Fruit fly (Drosophila melanogaster) whole organism, wandering third instar larva: ENCODE measurements around the gene lqfR.

Experiments
- Abd-B ChIP-seq: fragments of >200 bp; optimal IDR thresholded peaks from 2 replicates; lab custom pipeline; 2017; ENCODE audit warnings: missing biosample characterization, missing genetic modification characterization
- CG32264 ChIP-seq: fragments of 200-800 bp; sonication (Bioruptor generic); optimal IDR thresholded peaks from 2 replicates; lab custom pipeline; 2016; ENCODE audit warnings: missing biosample characterization, missing genetic modification characterization
- CG9705 ChIP-seq: fragments of 200-800 bp; sonication (Bioruptor generic); optimal IDR thresholded peaks from 2 replicates; lab custom pipeline; 2018; ENCODE audit warnings: missing biosample characterization, mild to moderate bottlenecking, missing genetic modification characterization
- CrebA ChIP-seq: fragments of 200-800 bp; sonication (Bioruptor generic); optimal IDR thresholded peaks from 2 replicates; lab custom pipeline; 2016; ENCODE audit warnings: missing biosample characterization, mild to moderate bottlenecking, missing genetic modification characterization, borderline replicate concordance
- Dif ChIP-seq: fragments of 200-275, 200-300 bp; sonication (Bioruptor generic); optimal IDR thresholded peaks from 2 replicates; lab custom pipeline; 2018; ENCODE audit warnings: missing biosample characterization, missing genetic modification characterization; ENCODE audit not compliant: partially characterized antibody
- GATAd ChIP-seq: sonication (Bioruptor generic); optimal IDR thresholded peaks from 2 replicates; lab custom pipeline; 2016; ENCODE audit warnings: missing biosample characterization, missing genetic modification characterization
- HLH106 ChIP-seq: fragments of 200-800 bp; optimal IDR thresholded peaks from 3 replicates; lab custom pipeline; 2019; ENCODE audit warnings: missing biosample characterization, mild to moderate bottlenecking, missing genetic modification characterization, moderate library complexity
- Hnf4 ChIP-seq: fragments of 200-800 bp; sonication (Bioruptor generic); optimal IDR thresholded peaks from 2 replicates; lab custom pipeline; 2016; ENCODE audit warnings: missing biosample characterization, mild to moderate bottlenecking, missing genetic modification characterization
- Hr78 ChIP-seq: fragments of >200 bp; optimal IDR thresholded peaks from 2 replicates; lab custom pipeline; 2017; ENCODE audit warnings: missing biosample characterization, missing genetic modification characterization
- Hr83 ChIP-seq: fragments of 200-300 bp; sonication (Bioruptor generic); optimal IDR thresholded peaks from 2 replicates; lab custom pipeline; 2016; ENCODE audit warnings: missing biosample characterization, mild to moderate bottlenecking, missing genetic modification characterization, moderate library complexity; ENCODE audit not compliant: poor library complexity, severe bottlenecking
- Jra ChIP-seq: sonication (Bioruptor generic); optimal IDR thresholded peaks from 2 replicates; lab custom pipeline; 2016; ENCODE audit warnings: missing biosample characterization, missing genetic modification characterization
- Mio ChIP-seq: sonication (Bioruptor generic); optimal IDR thresholded peaks from 2 replicates; lab custom pipeline; 2016; ENCODE audit warnings: missing biosample characterization, missing genetic modification characterization
- Myc ChIP-seq: fragments of >200 bp; optimal IDR thresholded peaks from 2 replicates; lab custom pipeline; 2017
- N ChIP-seq: fragments of >200 bp; optimal IDR thresholded peaks from 2 replicates; lab custom pipeline; 2018; ENCODE audit warnings: missing biosample characterization, missing external identifiers, missing genetic modification characterization
- OdsH ChIP-seq: fragments of 200-800 bp; sonication (Bioruptor generic); optimal IDR thresholded peaks from 2 replicates; lab custom pipeline; 2016; ENCODE audit warnings: missing biosample characterization, mild to moderate bottlenecking, missing genetic modification characterization
- Rel ChIP-seq, 2 experiments: fragments of 200-800 bp; sonication (Bioruptor generic) in 1 of 2; optimal IDR thresholded peaks; 2 replicates in 1 of 2; 3 replicates in 1 of 2; lab custom pipeline; 2016 to 2019; ENCODE audit warnings: mild to moderate bottlenecking in 2 of 2, missing biosample characterization in 2 of 2, missing genetic modification characterization in 2 of 2, moderate library complexity in 1 of 2
- Sp1 ChIP-seq: fragments of 200-800 bp; sonication (Bioruptor generic); optimal IDR thresholded peaks from 3 replicates; lab custom pipeline; 2019; ENCODE audit warnings: missing biosample characterization, mild to moderate bottlenecking, missing genetic modification characterization, moderate library complexity
- Vsx2 ChIP-seq: fragments of 200-300, 225-300 bp; sonication (Bioruptor generic); optimal IDR thresholded peaks from 2 replicates; lab custom pipeline; 2018; ENCODE audit warnings: missing biosample characterization, missing genetic modification characterization; ENCODE audit not compliant: partially characterized antibody
- br ChIP-seq: fragments of 200-800 bp; sonication (Bioruptor generic); optimal IDR thresholded peaks from 2 replicates; lab custom pipeline; 2016; ENCODE audit warnings: missing biosample characterization, missing genetic modification characterization
- brk ChIP-seq: fragments of 200-800 bp; sonication (Bioruptor generic); optimal IDR thresholded peaks from 2 replicates; lab custom pipeline; 2016; ENCODE audit warnings: missing biosample characterization, mild to moderate bottlenecking, missing genetic modification characterization
- dl ChIP-seq, 2 experiments: fragments of 175-275, 200-275 bp in 1 of 2; fragments of 200-275 bp in 1 of 2; sonication (Bioruptor generic); optimal IDR thresholded peaks; lab custom pipeline; 2018; ENCODE audit warnings: mild to moderate bottlenecking in 2 of 2, missing biosample characterization in 2 of 2, missing genetic modification characterization in 2 of 2, moderate library complexity in 2 of 2; ENCODE audit not compliant: partially characterized antibody in 2 of 2, insufficient read depth in 1 of 2
- dmrt93B ChIP-seq: fragments of 200-800 bp; sonication (Bioruptor generic); optimal IDR thresholded peaks from 2 replicates; lab custom pipeline; 2018; ENCODE audit warnings: missing biosample characterization, mild to moderate bottlenecking, missing genetic modification characterization
- dsf ChIP-seq: sonication (Bioruptor generic); optimal IDR thresholded peaks from 2 replicates; lab custom pipeline; 2016; ENCODE audit warnings: missing biosample characterization, missing genetic modification characterization, borderline replicate concordance
- ey ChIP-seq: fragments of 200-800 bp; sonication (Bioruptor generic); optimal IDR thresholded peaks from 2 replicates; lab custom pipeline; 2016; ENCODE audit warnings: missing biosample characterization, missing genetic modification characterization
- foxo ChIP-seq, 2 experiments: fragments of 200-800 bp; sonication (Bioruptor generic); optimal IDR thresholded peaks; 2 replicates in 1 of 2; 3 replicates in 1 of 2; lab custom pipeline; 2016 to 2017; ENCODE audit warnings: missing biosample characterization in 2 of 2, missing genetic modification characterization in 2 of 2
- fru ChIP-seq: fragments of 200-800 bp; sonication (Bioruptor generic); optimal IDR thresholded peaks from 3 replicates; lab custom pipeline; 2016; ENCODE audit warnings: missing biosample characterization, mild to moderate bottlenecking, missing genetic modification characterization
- h ChIP-seq: fragments of 200-800 bp; sonication (Bioruptor generic); optimal IDR thresholded peaks from 3 replicates; lab custom pipeline; 2016; ENCODE audit warnings: missing biosample characterization, mild to moderate bottlenecking, missing genetic modification characterization
- jim ChIP-seq: fragments of 175-275, 200-325 bp; sonication (Bioruptor generic); optimal IDR thresholded peaks from 2 replicates; lab custom pipeline; 2016; ENCODE audit warnings: missing biosample characterization, mild to moderate bottlenecking, missing genetic modification characterization
- pan ChIP-seq: fragments of >200 bp; optimal IDR thresholded peaks from 2 replicates; lab custom pipeline; 2017
- psq ChIP-seq: fragments of 200-800 bp; sonication (Bioruptor generic); optimal IDR thresholded peaks from 3 replicates; lab custom pipeline; 2017; ENCODE audit warnings: missing biosample characterization, mild to moderate bottlenecking, missing genetic modification characterization, moderate library complexity
- rgr ChIP-seq: fragments of 200-800 bp; sonication (Bioruptor generic); optimal IDR thresholded peaks from 3 replicates; lab custom pipeline; 2016; ENCODE audit warnings: missing biosample characterization, mild to moderate bottlenecking, missing genetic modification characterization
- sage ChIP-seq: fragments of 200-800 bp; sonication (Bioruptor generic); optimal IDR thresholded peaks from 2 replicates; lab custom pipeline; 2016; ENCODE audit warnings: missing biosample characterization, mild to moderate bottlenecking, missing genetic modification characterization
- sv ChIP-seq: fragments of 200-800 bp; sonication (Bioruptor generic); optimal IDR thresholded peaks from 3 replicates; lab custom pipeline; 2016; ENCODE audit warnings: missing biosample characterization, missing genetic modification characterization
- woc ChIP-seq: sonication (Bioruptor generic); optimal IDR thresholded peaks from 2 replicates; lab custom pipeline; 2016; ENCODE audit warnings: missing biosample characterization, mild to moderate bottlenecking, missing genetic modification characterization

The lqfR gene

DNA sequence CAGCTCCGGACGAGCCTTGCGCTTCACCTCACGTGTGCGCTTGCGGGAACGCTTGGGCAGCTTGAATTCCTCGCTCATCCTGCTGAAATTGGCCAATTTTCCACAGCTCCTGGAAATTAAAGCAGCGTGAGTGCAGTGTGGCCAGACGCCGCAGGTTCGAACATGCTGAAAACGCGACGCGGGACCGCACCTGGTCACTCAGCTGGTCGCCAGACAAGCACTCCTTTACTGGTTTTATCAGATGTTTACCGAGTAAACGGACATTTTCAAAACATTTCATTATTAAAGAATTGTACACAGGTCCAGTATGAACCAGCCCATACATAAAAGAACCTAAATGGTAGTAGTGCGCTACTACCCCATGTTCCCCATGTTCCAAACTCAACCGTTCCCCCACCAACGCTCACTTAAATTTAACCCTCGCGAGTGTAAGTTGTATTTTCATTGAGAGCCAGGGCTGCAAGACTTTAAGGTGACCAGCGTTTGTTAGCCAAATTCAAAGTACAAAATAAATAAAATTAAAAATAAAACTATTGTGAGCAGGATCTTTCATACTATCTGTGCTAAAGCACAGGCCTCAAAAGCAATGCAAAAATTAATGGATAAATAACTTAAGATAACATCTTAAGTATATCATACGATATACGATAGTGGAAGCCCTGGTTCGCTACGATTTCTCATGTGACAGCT is 48.7 kb upstream of the lqfR start, which contains the start of the genes JMJD6, CG7071 and Muted:
JMJD6 (minus strand) TSS at position 154 of the 690 bp plus-strand sequence.
CG7071 (plus strand) TSS at position 403 of the 690 bp plus-strand sequence.
Muted (plus strand) TSS at position 403 of the 690 bp plus-strand sequence.
- TF ChIP-seq CG32264 (GFP tag; lab: Kevin White, UChicago) (peak; percentile 64), Vsx2 (GFP tag; lab: Kevin White, UChicago) (no peak), brk (GFP tag; lab: Kevin White, UChicago) (peak; percentile 94), Dif (no peak), rgr (peak; percentile 92), CrebA (no peak), Hr83 (peak; percentile 68), CG9705 (GFP tag; lab: Kevin White, UChicago) (peak; percentile 91), psq (GFP tag; lab: Kevin White, UChicago) (peak; percentile 84), sv (peak; percentile 91), N (GFP tag; lab: Kevin White, UChicago) (no peak), pan (lab: Kevin White, UChicago) (no peak), ey (peak; percentile 92), woc (peak; percentile 75), Hnf4 (GFP tag; lab: Kevin White, UChicago) (peak; percentile 95), sage (GFP tag; lab: Kevin White, UChicago) (peak; percentile 71), Hr78 (GFP tag; lab: Kevin White, UChicago) (no peak), Myc (lab: Kevin White, UChicago) (peak; percentile 55), GATAd (GFP tag; lab: Kevin White, UChicago) (no peak), jim (GFP tag; lab: Kevin White, UChicago) (no peak), Abd-B (GFP tag; lab: Kevin White, UChicago) (no peak), Sp1 (GFP tag; lab: Kevin White, UChicago) (peak; percentile 89), foxo (GFP tag; optimal IDR thresholded peaks at IDR 0.05; lab: Kevin White, UChicago) (peak in 1 of 2 experiments; percentile 96), br (GFP tag; lab: Kevin White, UChicago) (peak; percentile 94), OdsH (GFP tag; lab: Kevin White, UChicago) (peak; percentile 91), fru (peak; percentile 91), dsf (GFP tag; lab: Kevin White, UChicago) (peak; percentile 92), dl (GFP tag; optimal IDR thresholded peaks at IDR 0.05; lab: Kevin White, UChicago; ENCODE audit: insufficient read depth in 1 of 2, partially characterized antibody in 2 of 2) (no peak), Mio (GFP tag; lab: Kevin White, UChicago) (peak; percentile 18), dmrt93B (peak; percentile 77), HLH106 (tag; lab: Kevin White, UChicago) (peak; percentile 87), Rel (GFP tag; optimal IDR thresholded peaks at IDR 0.05; lab: Kevin White, UChicago) (no peak), Rel (tag; optimal IDR thresholded peaks at IDR 0.05; lab: Kevin White, UChicago) (peak; percentile 58), h (GFP tag; lab: Kevin White, UChicago) (peak; percentile 94), Jra (GFP tag; lab: Kevin White, UChicago) (peak; percentile 91)

DNA sequence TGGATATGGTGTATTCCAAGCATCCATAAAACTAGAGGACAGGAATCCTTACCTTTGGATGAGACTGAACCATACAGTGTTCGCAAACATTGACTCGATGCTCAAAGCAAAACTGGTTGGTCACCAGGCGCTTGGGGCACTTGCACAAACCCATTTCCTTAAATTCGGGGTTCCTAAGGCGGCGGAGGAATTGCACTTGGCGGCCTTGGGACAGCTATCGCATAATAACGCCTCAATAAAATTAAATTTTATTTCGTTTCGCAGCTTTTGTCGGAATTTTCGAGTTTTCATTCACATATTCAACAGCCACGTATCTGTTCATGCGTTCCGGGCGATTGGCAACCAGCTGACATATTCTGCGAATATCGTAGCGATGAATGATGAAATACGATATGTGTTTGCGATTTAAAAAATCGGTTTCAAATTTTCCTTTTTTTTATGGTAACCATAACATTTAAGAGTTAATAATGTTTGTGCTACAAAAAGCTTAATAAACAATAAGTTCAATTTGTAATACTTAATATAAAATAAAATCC is 45.4 kb upstream of the lqfR start, which contains the start of gene CG5382:
CG5382 (minus strand) TSS at position 324 of the 536 bp plus-strand sequence.
- TF ChIP-seq Hnf4 (GFP tag; lab: Kevin White, UChicago) (no peak), Myc (lab: Kevin White, UChicago) (peak; percentile 48), Vsx2 (GFP tag; lab: Kevin White, UChicago) (peak; percentile 97), fru (no peak), sage (GFP tag; lab: Kevin White, UChicago) (peak; percentile 39), jim (GFP tag; lab: Kevin White, UChicago) (no peak), foxo (GFP tag; optimal IDR thresholded peaks at IDR 0.05; lab: Kevin White, UChicago) (no peak), Dif (peak; percentile 85)
